Worm (Caenorhabditis elegans) whole organism, midembryonic: ENCODE results near the gene grl-10.

Experiments
- T22C8.4 ChIP-seq: fragments of 200-800 bp; sonication (Bioruptor generic); IDR thresholded peaks from 2 replicates; pipeline ENCODE4 v1.3.6; 2022; ENCODE audit warnings: missing genetic modification characterization, missing compliant biosample characterization
- cog-1 ChIP-seq: sonication (generic microtip); optimal IDR thresholded peaks from 2 replicates; lab custom pipeline; 2016; ENCODE audit warnings: missing genetic modification characterization, missing compliant biosample characterization
- flt-1 ChIP-seq: fragments of 200-800 bp; sonication (Bioruptor generic); IDR thresholded peaks from 2 replicates; pipeline ENCODE4 v1.3.6; 2022; ENCODE audit warnings: missing genetic modification characterization, missing compliant biosample characterization
- klf-2 ChIP-seq: fragments of 200-800 bp; sonication (Bioruptor generic); conservative IDR thresholded peaks from 2 replicates; pipeline ENCODE4 v1.3.6; 2022; ENCODE audit warnings: missing genetic modification reagents, missing genetic modification characterization, missing compliant biosample characterization
- med-1 ChIP-seq: sonication (generic microtip); optimal IDR thresholded peaks from 2 replicates; lab custom pipeline; 2017; ENCODE audit warnings: missing genetic modification characterization, mild to moderate bottlenecking, missing compliant biosample characterization, antibody characterized with exemption, missing genetic modification reagents; ENCODE audit not compliant: insufficient read depth
- tab-1 ChIP-seq: fragments of 200-800 bp; sonication (Bioruptor generic); IDR thresholded peaks from 2 replicates; pipeline ENCODE4 v1.3.6; 2022; ENCODE audit warnings: missing genetic modification characterization, missing compliant biosample characterization
- ztf-23 ChIP-seq: fragments of 200-800 bp; sonication (Bioruptor generic); IDR thresholded peaks from 2 replicates; pipeline ENCODE4 v1.3.6; 2022; ENCODE audit warnings: missing genetic modification reagents, missing genetic modification characterization, missing compliant biosample characterization
- ztf-29 ChIP-seq: fragments of 200-800 bp; sonication (Bioruptor generic); IDR thresholded peaks from 2 replicates; pipeline ENCODE4 v1.3.6; 2022; ENCODE audit warnings: missing genetic modification reagents, missing genetic modification characterization, missing compliant biosample characterization

ce11 chrV:7803563-7803962 lies 29.2 kb downstream of the grl-10 start:
- TF ChIP-seq klf-2 (GFP tag; lab: Robert Waterston, UW) (no peak), ztf-29 (GFP tag; lab: Robert Waterston, UW) (no peak), T22C8.4 (GFP tag; lab: Robert Waterston, UW) (no peak), cog-1 (tag; lab: Kevin White, UChicago) (no peak), tab-1 (no peak), med-1 (GFP tag; lab: Kevin White, UChicago) (no peak), ztf-23 (GFP tag; lab: Robert Waterston, UW) (no peak), flt-1 (no peak)
